Fruit fly (Drosophila melanogaster) whole organism, larva: ENCODE measurements around the gene CG33673.
A peak's percentile ranks its signal among the peaks of the same experiment; 100 is the strongest.

ENCODE experiments used
- noc ChIP-seq: fragments of 200-800 bp; sonication (Bioruptor generic); optimal IDR thresholded peaks from 3 replicates; lab custom pipeline; 2019; ENCODE audit warnings: missing biosample characterization, mild to moderate bottlenecking, missing genetic modification characterization, moderate library complexity

Gene CG33673

DNA sequence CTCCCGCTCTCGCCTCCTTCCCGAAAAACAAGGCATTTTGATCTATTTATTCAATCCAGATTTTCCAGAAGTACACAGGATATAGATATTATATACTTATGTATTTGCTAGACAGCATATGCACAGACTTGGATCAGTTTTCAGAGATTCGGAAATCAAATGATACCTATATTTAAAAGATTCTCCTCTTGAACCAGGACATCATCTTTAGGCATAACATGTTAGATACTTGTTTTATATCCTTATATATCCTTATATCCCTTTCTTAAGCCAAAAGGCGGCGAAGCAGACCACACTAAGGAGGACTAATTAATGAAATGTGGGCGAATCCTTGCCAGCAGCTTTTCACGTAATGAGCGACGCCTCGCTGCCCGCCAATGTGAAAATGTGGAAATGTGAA is at the start of gene CG33673:
Gene CG33673, minus strand, starts transcription at position 101 of the 400 bp plus-strand sequence.
- no peak for TF ChIP-seq noc (tag; lab: Kevin White, UChicago)

DNA sequence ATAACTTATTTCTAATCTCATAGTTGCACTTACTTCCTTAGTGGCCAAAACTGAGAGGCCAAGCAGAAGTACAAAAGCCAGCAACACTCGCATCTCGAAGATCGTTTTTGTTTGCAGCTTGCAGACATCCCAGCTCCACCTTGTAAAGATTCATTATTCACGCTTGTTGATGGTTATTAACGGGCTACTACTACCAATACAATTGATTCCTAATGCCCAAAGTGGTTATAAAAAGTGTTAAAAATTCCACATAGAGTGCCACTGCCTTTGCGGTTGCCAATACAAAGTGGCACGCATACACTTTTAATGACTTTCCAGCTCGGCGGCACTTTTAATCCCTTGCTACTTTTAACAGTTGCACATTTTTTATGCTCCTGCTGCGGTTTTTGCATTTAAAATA is 45.5 kb upstream of the CG33673 start, which contains the start of gene Obp22a:
Gene Obp22a, minus strand, starts transcription at position 101 of the 400 bp plus-strand sequence.
- TF ChIP-seq noc (tag; lab: Kevin White, UChicago): no peak

DNA sequence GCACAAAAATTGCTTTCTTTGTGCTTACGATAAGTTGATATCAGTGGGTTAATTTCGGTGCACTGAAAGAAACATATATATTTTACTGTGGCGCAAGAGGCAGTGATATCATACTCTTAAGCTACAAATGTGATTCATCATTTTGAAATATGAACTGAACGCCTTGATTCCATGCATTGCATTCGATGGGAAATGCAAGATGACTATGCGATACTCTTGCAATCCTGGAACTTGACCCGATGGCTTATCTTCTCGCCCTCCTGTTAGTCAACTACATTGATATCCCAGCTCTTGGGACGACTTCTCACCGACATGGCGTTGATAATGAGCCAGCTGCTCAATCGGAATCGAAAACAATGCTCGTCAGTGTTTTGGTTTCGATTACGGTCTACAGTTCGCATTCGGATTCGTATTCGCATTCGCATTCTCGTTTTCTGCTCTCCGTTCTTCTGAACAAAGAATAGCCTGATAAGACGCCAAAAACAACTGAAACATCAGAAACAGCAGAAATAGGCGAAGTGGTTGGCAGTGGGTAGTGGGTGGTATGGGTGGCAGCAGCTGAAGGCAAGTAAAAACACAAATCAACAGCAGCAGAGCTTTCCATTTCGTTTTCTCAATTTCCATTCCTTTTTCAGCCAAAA is 42.9 kb upstream of the CG33673 start:
- peak; percentile 28 for TF ChIP-seq noc (tag; lab: Kevin White, UChicago)

DNA sequence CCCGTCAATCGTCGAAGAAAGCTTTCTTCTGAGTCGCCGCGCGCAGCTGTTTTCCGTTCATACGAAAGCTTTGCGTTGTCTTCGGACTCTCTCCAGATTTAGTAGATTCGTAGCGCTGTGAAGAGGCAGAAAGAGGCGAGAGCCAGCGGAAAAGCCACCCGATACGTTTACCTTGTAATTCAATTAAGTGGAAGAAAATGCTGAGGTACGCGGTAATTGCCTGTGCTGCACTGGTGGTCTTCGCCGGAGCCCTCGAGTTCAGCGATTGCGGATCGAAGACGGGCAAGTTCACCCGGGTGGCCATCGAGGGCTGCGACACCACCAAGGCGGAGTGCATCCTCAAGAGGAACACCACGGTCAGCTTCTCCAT is 41.6 kb upstream of the CG33673 start, which contains the start of gene Npc2a:
Gene Npc2a, plus strand, starts transcription at position 99 of the 370 bp plus-strand sequence.
- no peak for TF ChIP-seq noc (tag; lab: Kevin White, UChicago)

DNA sequence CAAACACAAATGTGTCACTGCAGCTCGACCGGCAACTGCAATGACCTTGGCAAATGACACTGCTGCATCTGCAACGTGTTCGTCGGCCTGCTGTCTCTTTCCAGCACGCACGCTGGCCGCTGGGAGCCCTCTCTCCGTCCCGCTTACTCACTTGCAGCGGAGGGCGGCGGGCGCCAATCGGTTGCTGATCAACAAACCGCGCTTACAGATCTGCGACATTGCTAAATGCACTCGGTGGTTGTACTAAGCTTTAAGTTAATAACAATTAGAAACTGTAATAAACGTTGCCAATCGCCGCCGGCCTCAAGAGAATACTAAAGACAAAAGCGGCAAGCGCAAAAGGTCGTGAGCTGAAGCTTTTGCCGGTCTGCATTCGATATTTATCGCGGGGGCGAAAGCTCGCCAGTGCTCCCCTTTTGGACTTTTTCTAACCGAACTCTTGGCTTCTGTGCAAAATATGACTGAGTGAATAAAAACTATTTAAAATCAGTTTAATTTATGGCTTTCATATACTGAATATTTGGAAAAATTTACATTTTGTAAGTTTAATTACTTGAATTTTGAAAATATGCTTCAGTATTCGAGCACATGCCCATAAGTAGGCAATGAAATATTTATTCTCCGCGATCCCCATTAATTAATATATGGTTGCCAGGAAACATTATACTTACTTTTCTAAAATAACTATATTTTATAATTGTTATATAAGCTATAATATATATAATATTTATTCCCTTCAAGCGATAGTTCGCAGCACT is 41.1 kb upstream of the CG33673 start, which contains the start of gene Got2:
Gene Got2, minus strand, starts transcription at position 325 of the 758 bp plus-strand sequence.
- TF ChIP-seq noc (tag; lab: Kevin White, UChicago): no peak

DNA sequence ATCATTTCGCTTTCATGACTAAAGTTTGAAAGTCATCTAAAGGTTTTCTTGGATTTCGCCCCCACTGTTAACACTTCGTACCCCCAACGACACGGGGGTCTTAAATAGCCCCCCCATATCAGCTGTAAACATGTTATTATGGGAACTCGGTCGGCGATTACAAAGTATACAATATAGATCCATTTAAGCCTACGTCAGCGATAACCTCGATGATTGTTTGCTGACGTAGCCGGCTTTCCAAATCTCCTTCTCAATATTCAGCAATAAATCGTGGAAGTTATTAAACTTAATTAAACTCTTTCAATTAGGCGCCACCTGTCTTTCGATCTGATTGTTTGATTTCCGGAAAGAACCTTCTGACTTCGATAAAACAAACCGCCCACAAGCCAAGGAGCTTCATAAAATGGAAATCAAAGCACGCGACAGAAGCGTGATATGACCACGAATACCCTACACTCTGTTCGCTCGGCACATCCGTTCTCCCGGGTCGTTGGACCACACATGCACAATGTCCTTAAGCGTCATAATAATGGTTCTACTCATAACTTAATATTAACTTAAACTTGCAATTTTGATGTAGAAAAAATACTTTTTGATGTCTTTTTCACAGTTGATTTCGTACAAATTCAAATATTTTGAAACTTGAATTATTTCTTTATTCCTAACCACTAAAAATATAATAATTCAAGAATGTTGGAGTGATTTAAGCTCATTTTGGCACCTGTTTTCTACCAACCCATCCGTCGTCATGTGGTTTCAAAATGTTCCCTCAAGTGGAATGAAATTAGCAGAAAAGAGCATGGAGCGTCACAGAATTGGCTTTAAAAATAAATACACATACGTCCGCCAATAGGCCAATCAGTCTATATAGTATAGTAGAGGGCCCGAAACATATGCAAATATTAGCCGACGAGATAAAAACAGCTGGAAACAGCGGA is 40.1 kb upstream of the CG33673 start:
- TF ChIP-seq noc (tag; lab: Kevin White, UChicago): peak; percentile 82

DNA sequence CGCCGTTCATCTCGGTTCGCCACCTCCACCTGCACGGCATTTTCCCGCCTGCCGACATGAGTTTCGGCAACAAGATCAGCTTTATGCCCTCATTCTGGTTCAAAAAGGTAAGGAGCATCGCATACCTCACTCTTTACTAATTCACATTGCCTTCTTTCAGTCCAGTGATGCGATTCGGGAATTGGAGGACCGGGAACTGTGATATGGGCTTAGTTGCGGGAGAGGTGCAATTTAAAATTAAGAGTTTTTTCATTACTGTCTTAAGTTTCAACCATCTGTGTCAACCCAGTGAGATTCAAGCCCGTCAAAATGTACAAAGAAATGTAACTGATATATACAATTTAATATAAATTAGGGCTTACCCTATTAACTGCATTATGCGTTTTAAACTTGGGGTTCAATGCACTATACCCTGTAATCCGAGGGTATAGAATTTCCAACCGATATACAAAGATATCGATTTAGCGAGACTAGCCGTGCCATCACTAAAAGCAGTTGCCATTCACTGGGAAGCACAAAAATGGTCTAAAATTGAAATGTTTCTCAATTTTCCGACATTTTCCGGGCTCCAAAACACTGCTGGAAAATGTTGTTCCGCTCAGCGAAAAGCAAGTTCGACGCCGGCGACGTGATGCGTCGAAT is 35.3 kb upstream of the CG33673 start, which contains the start of gene CG7289:
Gene CG7289, plus strand, starts transcription at position 492 of the 642 bp plus-strand sequence.
- TF ChIP-seq noc (tag; lab: Kevin White, UChicago): no peak

DNA sequence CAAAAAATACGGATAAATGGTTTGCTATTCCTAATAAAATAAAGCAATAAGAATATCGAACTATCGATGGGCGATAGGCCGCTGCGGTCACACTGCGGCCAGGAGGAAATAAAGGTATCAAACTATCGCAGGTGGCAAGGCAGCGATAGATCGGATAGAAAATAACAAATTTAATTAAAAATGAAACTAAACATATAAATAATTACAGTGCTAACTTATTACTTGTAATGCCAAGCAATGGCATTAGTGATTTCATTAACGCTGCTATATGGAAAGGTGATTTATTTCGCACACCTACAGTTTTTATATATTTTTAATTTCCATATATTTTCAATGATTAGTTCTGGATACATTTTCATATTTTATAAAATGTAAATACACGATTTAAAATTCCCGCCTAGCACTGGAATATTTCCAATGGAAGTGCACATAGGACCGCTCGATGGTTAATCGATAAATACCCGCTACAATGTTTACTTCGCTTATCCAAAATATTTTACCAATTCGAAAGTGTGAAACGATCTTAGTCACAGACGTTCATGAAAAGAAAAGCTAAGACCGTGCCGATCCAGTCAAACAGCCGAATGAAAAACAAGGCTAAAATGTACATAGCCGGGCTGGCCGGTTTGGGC is 34.3 kb upstream of the CG33673 start, which contains the start of the genes CG15356 and CG15362:
Gene CG15356, minus strand, starts transcription at position 48 of the 632 bp plus-strand sequence.
Gene CG15362, plus strand, starts transcription at position 469 of the 632 bp plus-strand sequence.
- no peak for TF ChIP-seq noc (tag; lab: Kevin White, UChicago)

DNA sequence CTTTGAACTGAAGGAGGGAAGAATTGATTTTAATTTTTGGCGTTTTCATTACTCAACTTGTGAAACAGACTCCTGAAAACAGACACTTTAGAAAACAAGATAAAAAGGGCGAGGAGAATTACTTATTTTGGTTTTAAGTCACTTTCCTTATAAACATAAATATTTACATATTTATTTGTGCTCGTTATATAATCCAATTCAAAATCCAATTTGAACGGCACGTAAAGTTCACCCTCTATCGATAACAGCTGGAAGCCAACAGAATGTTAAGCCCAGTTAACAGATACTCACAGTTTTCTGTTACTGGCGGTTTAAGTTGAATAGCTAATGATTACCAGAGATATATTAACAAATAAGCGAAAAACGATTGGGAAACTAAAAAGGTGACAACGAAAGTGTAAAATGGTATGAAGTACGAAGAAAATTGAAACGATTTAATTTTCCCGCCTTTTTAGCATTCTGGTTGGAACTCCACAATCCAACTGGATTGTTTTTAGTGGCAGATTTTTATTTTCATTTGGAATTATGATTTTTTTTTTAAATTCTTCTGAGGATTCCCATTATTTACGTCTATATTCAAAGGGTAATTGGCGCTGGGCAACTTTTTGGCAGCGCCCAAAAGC is 32.8 kb upstream of the CG33673 start:
- no peak for TF ChIP-seq noc (tag; lab: Kevin White, UChicago)

DNA sequence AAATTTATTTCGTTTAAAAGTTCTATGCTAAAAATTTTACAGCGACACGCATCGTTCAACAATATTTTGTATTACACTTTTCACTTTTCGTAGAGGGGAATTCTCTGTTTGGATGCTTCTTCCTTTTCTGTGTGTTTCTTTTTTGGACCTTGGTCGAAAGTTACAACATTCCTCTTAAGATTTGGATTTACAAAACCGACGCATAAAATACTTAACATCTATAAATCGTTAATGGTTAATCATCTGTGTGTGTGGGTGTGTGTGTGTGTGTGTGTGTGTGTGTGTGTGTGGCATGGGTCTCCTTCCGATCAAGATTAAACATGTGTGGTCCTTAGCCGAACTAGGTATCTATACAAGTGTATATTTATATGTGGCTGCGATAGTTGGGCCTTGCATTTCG is 28.9 kb upstream of the CG33673 start:
- TF ChIP-seq noc (tag; lab: Kevin White, UChicago): no peak

DNA sequence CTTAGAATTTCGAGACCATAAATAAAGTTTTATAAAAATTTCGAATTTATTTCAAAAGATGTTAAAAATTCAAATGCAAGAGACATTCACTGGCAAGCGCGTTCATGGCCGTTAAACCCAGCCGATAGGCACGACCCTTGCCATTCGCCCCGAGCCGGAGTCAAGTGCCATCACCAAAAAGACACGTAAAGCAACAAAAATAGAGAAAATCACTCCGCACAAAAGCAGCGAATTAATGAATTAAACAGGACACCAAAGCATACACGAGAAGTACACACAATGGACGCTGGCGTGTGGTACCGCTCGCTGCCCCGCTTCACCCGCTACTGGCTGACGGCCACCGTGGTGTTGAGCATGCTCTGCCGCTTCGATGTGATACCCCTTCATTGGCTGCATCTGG is 27.4 kb upstream of the CG33673 start, which contains the start of gene Der-1:
Gene Der-1, plus strand, starts transcription at position 1 of the 400 bp plus-strand sequence.
- TF ChIP-seq noc (tag; lab: Kevin White, UChicago): no peak

DNA sequence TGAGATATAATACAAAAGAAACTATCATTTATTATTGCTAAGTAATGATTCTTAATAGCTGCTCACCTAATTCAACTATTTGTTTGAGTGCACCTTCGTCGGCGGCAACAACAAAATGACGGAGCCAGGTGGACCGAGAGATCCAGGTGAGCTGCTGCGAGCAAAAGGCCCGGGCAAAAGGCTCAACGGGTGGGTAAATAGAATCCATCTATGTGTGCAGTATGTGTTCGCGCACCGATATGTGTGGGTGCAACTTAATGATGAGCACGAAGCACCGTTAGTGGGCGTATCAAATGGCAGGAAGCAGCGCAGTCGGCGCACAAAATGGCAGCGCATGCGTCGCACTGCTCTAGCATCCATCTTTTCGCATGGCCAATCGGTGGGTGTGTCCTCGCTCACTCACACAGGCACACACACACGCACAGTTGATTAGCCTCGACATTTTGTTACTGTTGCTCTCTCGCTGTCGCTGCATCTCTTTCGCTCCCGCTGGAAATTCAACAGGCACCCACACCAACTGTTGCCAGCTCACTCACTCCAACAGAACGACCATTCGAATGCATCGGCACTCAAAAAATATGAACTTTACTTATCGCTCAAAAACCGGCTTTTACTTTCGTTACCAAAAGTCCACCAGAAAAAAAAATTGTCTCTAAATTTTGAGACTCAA is 26.1 kb upstream of the CG33673 start:
- TF ChIP-seq noc (tag; lab: Kevin White, UChicago): no peak

DNA sequence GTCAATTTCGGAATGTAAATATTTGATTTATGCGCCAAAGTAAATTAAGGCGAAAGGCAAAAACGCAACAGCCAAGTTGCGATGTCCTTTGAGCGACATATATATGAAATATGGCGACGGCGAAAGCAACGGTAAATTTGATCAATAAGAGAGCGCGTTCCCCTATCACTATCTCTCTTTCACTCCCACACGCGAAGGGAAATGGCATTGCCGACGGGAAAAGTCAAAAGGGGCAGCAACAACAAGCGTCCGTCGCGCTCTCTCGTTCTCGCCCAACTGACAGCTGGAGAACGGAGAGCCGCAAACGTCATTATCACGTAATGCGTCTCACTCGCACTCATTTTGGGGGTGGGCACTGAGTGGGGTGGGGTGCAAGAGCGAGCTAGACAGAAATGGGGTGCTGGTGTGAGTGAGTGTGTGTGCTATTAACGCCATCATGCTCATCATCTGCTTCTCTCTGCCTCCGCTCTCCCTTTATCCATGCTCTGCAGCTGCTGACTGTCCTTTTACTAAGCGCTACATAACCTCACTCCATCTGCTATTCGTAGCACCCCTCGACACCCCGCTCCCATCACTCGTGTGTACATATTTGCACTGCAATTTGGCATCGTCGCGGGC is 23.9 kb upstream of the CG33673 start, which contains the start of gene erm:
Gene erm, minus strand, starts transcription at position 51 of the 618 bp plus-strand sequence.
- no peak for TF ChIP-seq noc (tag; lab: Kevin White, UChicago)
